Worm (Caenorhabditis elegans) whole organism, L3 larva: ENCODE data around the gene R13D11.10.

Source experiments
- R02D3.7 ChIP-seq: fragments of 150-350 bp; optimal IDR thresholded peaks from 2 replicates; lab custom pipeline; 2014; ENCODE audit warnings: missing biosample characterization, missing genetic modification characterization
- ZK546.5 ChIP-seq: sonication (generic microtip); optimal IDR thresholded peaks from 2 replicates; lab custom pipeline; 2017; ENCODE audit warnings: missing biosample characterization, missing genetic modification characterization
- aly-2 ChIP-seq: fragments of 150-350 bp; optimal IDR thresholded peaks from 2 replicates; lab custom pipeline; 2014; ENCODE audit warnings: missing biosample characterization, missing genetic modification characterization
- ceh-82 ChIP-seq: fragments of 150-350 bp; optimal IDR thresholded peaks from 2 replicates; lab custom pipeline; 2014; ENCODE audit warnings: missing biosample characterization, missing genetic modification characterization
- ceh-9 ChIP-seq: sonication (generic microtip); optimal IDR thresholded peaks from 2 replicates; lab custom pipeline; 2018; ENCODE audit warnings: missing biosample characterization, missing genetic modification characterization
- daf-12 ChIP-seq: fragments of 150-350 bp; optimal IDR thresholded peaks from 2 replicates; lab custom pipeline; 2014; ENCODE audit warnings: missing biosample characterization, missing genetic modification reagents, missing genetic modification characterization
- egl-27 ChIP-seq: sonication (generic microtip); optimal IDR thresholded peaks from 4 replicates; lab custom pipeline; 2017; ENCODE audit warnings: missing biosample characterization, missing genetic modification reagents, missing genetic modification characterization
- egl-5 ChIP-seq: fragments of 150-350 bp; optimal IDR thresholded peaks from 2 replicates; lab custom pipeline; 2017; ENCODE audit warnings: missing biosample characterization, missing genetic modification reagents, missing genetic modification characterization, inconsistent platforms
- elt-1 ChIP-seq: fragments of 150-350 bp; optimal IDR thresholded peaks from 2 replicates; lab custom pipeline; 2014; ENCODE audit warnings: missing biosample characterization, missing genetic modification characterization
- elt-2 ChIP-seq: sonication (generic microtip); optimal IDR thresholded peaks from 2 replicates; lab custom pipeline; 2016; ENCODE audit warnings: missing genetic modification reagents, mild to moderate bottlenecking, missing genetic modification characterization, missing compliant biosample characterization
- eor-1 ChIP-seq, 2 experiments: fragments of 150-350 bp; optimal IDR thresholded peaks; 2 replicates each; lab custom pipeline; 2014 to 2018; ENCODE audit warnings: missing biosample characterization in 2 of 2, missing genetic modification characterization in 2 of 2
- hmg-11 ChIP-seq: sonication (generic microtip); optimal IDR thresholded peaks from 2 replicates; lab custom pipeline; 2016; ENCODE audit warnings: missing genetic modification characterization, missing compliant biosample characterization
- lin-15B ChIP-seq: fragments of 150-350 bp; optimal IDR thresholded peaks from 2 replicates; lab custom pipeline; 2014; ENCODE audit warnings: missing biosample characterization, missing genetic modification characterization
- mdl-1 ChIP-seq: fragments of 150-350 bp; optimal IDR thresholded peaks from 2 replicates; lab custom pipeline; 2014; ENCODE audit warnings: missing biosample characterization, missing genetic modification characterization
- mml-1 ChIP-seq: fragments of 150-350 bp; sonication (generic microtip); optimal IDR thresholded peaks from 3 replicates; lab custom pipeline; 2014; ENCODE audit warnings: missing biosample characterization, missing genetic modification characterization
- nfya-1 ChIP-seq: sonication (generic microtip); optimal IDR thresholded peaks from 2 replicates; lab custom pipeline; 2017; ENCODE audit warnings: missing genetic modification characterization, mild to moderate bottlenecking, missing compliant biosample characterization, antibody characterized with exemption, moderate library complexity; ENCODE audit not compliant: insufficient read depth
- nhr-11 ChIP-seq: fragments of 150-350 bp; optimal IDR thresholded peaks from 2 replicates; lab custom pipeline; 2014; ENCODE audit warnings: missing biosample characterization, missing genetic modification characterization
- nhr-12 ChIP-seq: fragments of 150-350 bp; optimal IDR thresholded peaks from 2 replicates; lab custom pipeline; 2014; ENCODE audit warnings: missing biosample characterization, missing genetic modification characterization
- nhr-23 ChIP-seq: fragments of 150-350 bp; optimal IDR thresholded peaks from 2 replicates; lab custom pipeline; 2014; ENCODE audit warnings: missing biosample characterization, missing genetic modification reagents, missing genetic modification characterization
- nhr-25 ChIP-seq: sonication (generic microtip); optimal IDR thresholded peaks from 2 replicates; lab custom pipeline; 2017; ENCODE audit warnings: missing biosample characterization, missing genetic modification characterization
- nhr-67 ChIP-seq: fragments of 150-350 bp; optimal IDR thresholded peaks from 2 replicates; lab custom pipeline; 2014; ENCODE audit warnings: missing biosample characterization, missing genetic modification characterization
- nhr-76 ChIP-seq: fragments of 150-350 bp; sonication (generic microtip); optimal IDR thresholded peaks from 5 replicates; lab custom pipeline; 2014; ENCODE audit warnings: missing biosample characterization, missing genetic modification characterization
- nhr-77 ChIP-seq: fragments of 150-350 bp; optimal IDR thresholded peaks from 2 replicates; lab custom pipeline; 2014; ENCODE audit warnings: missing biosample characterization, missing genetic modification characterization
- pha-4 ChIP-seq: fragments of 150-350 bp; optimal IDR thresholded peaks from 2 replicates; lab custom pipeline; 2014; ENCODE audit warnings: missing biosample characterization, missing genetic modification reagents, missing genetic modification characterization
- pqm-1 ChIP-seq: fragments of 150-350 bp; optimal IDR thresholded peaks from 2 replicates; lab custom pipeline; 2017; ENCODE audit warnings: missing biosample characterization, missing genetic modification characterization, inconsistent platforms
- skn-1 ChIP-seq: fragments of 150-350 bp; optimal IDR thresholded peaks from 2 replicates; lab custom pipeline; 2014; ENCODE audit warnings: missing biosample characterization, missing genetic modification characterization
- tbx-2 ChIP-seq: sonication (generic microtip); optimal IDR thresholded peaks from 2 replicates; lab custom pipeline; 2016; ENCODE audit warnings: mild to moderate bottlenecking, missing genetic modification characterization, missing compliant biosample characterization
- unc-62 ChIP-seq: fragments of 150-350 bp; sonication (generic microtip); optimal IDR thresholded peaks from 4 replicates; lab custom pipeline; 2014; ENCODE audit warnings: missing biosample characterization, missing genetic modification reagents, missing genetic modification characterization
- zag-1 ChIP-seq: fragments of 150-350 bp; optimal IDR thresholded peaks from 2 replicates; lab custom pipeline; 2014; ENCODE audit warnings: missing biosample characterization, missing genetic modification characterization
- ztf-11 ChIP-seq: fragments of 150-350 bp; optimal IDR thresholded peaks from 2 replicates; lab custom pipeline; 2014; ENCODE audit warnings: missing biosample characterization, missing genetic modification characterization
- ztf-4 ChIP-seq: fragments of 150-350 bp; optimal IDR thresholded peaks from 2 replicates; lab custom pipeline; 2014; ENCODE audit warnings: missing biosample characterization, missing genetic modification characterization

Gene R13D11.10

ce11 chrV:801555-802060, 11.4 kb downstream of the R13D11.10 start:
- TF ChIP-seq nhr-25 (peak; percentile 39), lin-15B (tag; lab: Kevin White, UChicago) (no peak), elt-1 (tag; lab: Kevin White, UChicago) (peak; percentile 84), tbx-2 (tag; lab: Kevin White, UChicago) (no peak), nhr-23 (tag; lab: Kevin White, UChicago) (peak; percentile 21)

ce11 chrV:800271-800670, 12.7 kb downstream of the R13D11.10 start:
- TF ChIP-seq elt-1 (tag; lab: Kevin White, UChicago), result peak; percentile 52
- no peak for TF ChIP-seq unc-62 (GFP tag; lab: Kevin White, UChicago)

- no peak for TF ChIP-seq daf-12 (tag; lab: Kevin White, UChicago)
Measured at ce11 chrV:797241-797640, 15.8 kb downstream of the R13D11.10 start.

ce11 chrV:794092-794491, 18.9 kb downstream of the R13D11.10 start:
- TF ChIP-seq nhr-12 (tag; lab: Kevin White, UChicago) (no peak), elt-1 (tag; lab: Kevin White, UChicago) (no peak), nhr-77 (tag; lab: Kevin White, UChicago) (no peak), ztf-11 (tag; lab: Kevin White, UChicago) (no peak), ZK546.5 (no peak), nhr-67 (tag; lab: Kevin White, UChicago) (no peak), tbx-2 (tag; lab: Kevin White, UChicago) (no peak), eor-1 (tag; optimal IDR thresholded peaks at IDR 0.05; lab: Kevin White, UChicago) (no peak), mml-1 (tag; lab: Kevin White, UChicago) (no peak), pqm-1 (tag; lab: Kevin White, UChicago) (no peak)
- TF ChIP-seq, all 47 proteins: peak for 0

- TF ChIP-seq ceh-9 (tag; lab: Kevin White, UChicago) (no peak), R02D3.7 (tag; lab: Kevin White, UChicago) (no peak), elt-1 (tag; lab: Kevin White, UChicago) (no peak), hmg-11 (tag; lab: Kevin White, UChicago) (no peak), ceh-82 (tag; lab: Kevin White, UChicago) (no peak), egl-5 (tag; lab: Kevin White, UChicago) (no peak), elt-2 (no peak), nhr-76 (tag; lab: Kevin White, UChicago) (no peak), nhr-12 (tag; lab: Kevin White, UChicago) (no peak), pha-4 (tag; lab: Kevin White, UChicago) (no peak), skn-1 (tag; lab: Kevin White, UChicago) (no peak)
Measured at ce11 chrV:782432-782831, 30.6 kb downstream of the R13D11.10 start, which contains the start of gene srab-16. srab-16 (plus strand) TSS chrV:782732.

ce11 chrV:779999-780398, 33.0 kb downstream of the R13D11.10 start, which contains the start of gene srbc-60:
srbc-60 (plus strand) TSS chrV:780299.
- TF ChIP-seq egl-5 (tag; lab: Kevin White, UChicago), result no peak
- no peak for TF ChIP-seq nhr-67 (tag; lab: Kevin White, UChicago)
- TF ChIP-seq mdl-1 (tag; lab: Kevin White, UChicago), result no peak
- TF ChIP-seq elt-2, result no peak
- no peak for TF ChIP-seq egl-27 (tag; lab: Kevin White, UChicago)
- TF ChIP-seq hmg-11 (tag; lab: Kevin White, UChicago), result no peak
- no peak for TF ChIP-seq tbx-2 (tag; lab: Kevin White, UChicago)
- TF ChIP-seq aly-2 (tag; lab: Kevin White, UChicago), result no peak
- no peak for TF ChIP-seq nhr-12 (tag; lab: Kevin White, UChicago)
- no peak for TF ChIP-seq nfya-1
- TF ChIP-seq eor-1 (tag; optimal IDR thresholded peaks at IDR 0.05; lab: Kevin White, UChicago), result no peak
- no peak for TF ChIP-seq lin-15B (tag; lab: Kevin White, UChicago)
- no peak for TF ChIP-seq pha-4 (tag; lab: Kevin White, UChicago)
- no peak for TF ChIP-seq nhr-11 (tag; lab: Kevin White, UChicago)
- no peak for TF ChIP-seq ztf-4 (tag; lab: Kevin White, UChicago)
- TF ChIP-seq zag-1 (tag; lab: Kevin White, UChicago), result no peak
